Comparison of ENCODE assay signal across 4 fruit fly cellular contexts in genomic region chrX:7222115-7222891, dm6.
TF ChIP-seq lines count a peak whose summit lies in the region.

No protein-coding gene starts in this region.

- TF ChIP-seq CTCF in whole organism, embryonic (GFP tag; optimal IDR thresholded peaks at IDR 0.05; lab: Kevin White, UChicago), result no peak

TF ChIP-seq in whole organism, embryonic, 481 proteins besides CTCF, POLR2A, EP300 and RAD21 (continues in another document):
- peak; percentile 40 for TF ChIP-seq gem (tag; optimal IDR thresholded peaks at IDR 0.05; lab: Kevin White, UChicago)
- TF ChIP-seq vvl (GFP tag; IDR thresholded peaks at IDR 0.05; lab: Robert Waterston, UW), result peak; percentile 50; the same call in 1 of the 2 replicates
- TF ChIP-seq zfh1 (GFP tag; IDR thresholded peaks at IDR 0.05; lab: Robert Waterston, UW), result peak; percentile 47; the same call in 1 of the 3 replicates
- TF ChIP-seq nom (GFP tag; optimal IDR thresholded peaks at IDR 0.05; lab: Kevin White, UChicago), result peak; percentile 38
- peak; percentile 11 for TF ChIP-seq CG17829 (tag; optimal IDR thresholded peaks at IDR 0.05; lab: Kevin White, UChicago)
- TF ChIP-seq CG17328 (GFP tag; IDR thresholded peaks at IDR 0.05; lab: Robert Waterston, UW), result peak; percentile 43; the same call in 1 of the 2 replicates
- 0 out of 2 replicates have a peak, but pooled peaks have one; percentile 39 for TF ChIP-seq CG4404 (GFP tag; IDR thresholded peaks at IDR 0.05; lab: Robert Waterston, UW)
- no peak for TF ChIP-seq BtbVII (GFP tag; optimal IDR thresholded peaks at IDR 0.05; lab: Kevin White, UChicago)
- no peak for TF ChIP-seq maf-S (GFP tag; optimal IDR thresholded peaks at IDR 0.05; lab: Kevin White, UChicago)
- peak; percentile 3 for TF ChIP-seq trem (tag; optimal IDR thresholded peaks at IDR 0.05; lab: Kevin White, UChicago)
- peak; percentile 33 for TF ChIP-seq CG10979 (tag; optimal IDR thresholded peaks at IDR 0.05; lab: Kevin White, UChicago)
- no peak for TF ChIP-seq CG17385 (GFP tag; optimal IDR thresholded peaks at IDR 0.05; lab: Kevin White, UChicago)
- peak; percentile 22 for TF ChIP-seq nmo (GFP tag; optimal IDR thresholded peaks at IDR 0.05; lab: Kevin White, UChicago)
- TF ChIP-seq prd (optimal IDR thresholded peaks at IDR 0.05; lab: Kevin White, UChicago), result no peak
- peak; percentile 41; the same call in 1 of the 3 replicates for TF ChIP-seq prd (GFP tag; IDR thresholded peaks at IDR 0.05; lab: Robert Waterston, UW)
- TF ChIP-seq CG6765 (GFP tag; optimal IDR thresholded peaks at IDR 0.05; lab: Kevin White, UChicago), result no peak
- peak; percentile 5 for TF ChIP-seq zen (tag; optimal IDR thresholded peaks at IDR 0.05; lab: Kevin White, UChicago)
- TF ChIP-seq CG2712 (tag; optimal IDR thresholded peaks at IDR 0.05; lab: Kevin White, UChicago), result peak; percentile 46
- no peak for TF ChIP-seq sna (GFP tag; IDR thresholded peaks at IDR 0.05; lab: Robert Waterston, UW; ENCODE audit: partially characterized antibody)
- peak; percentile 25; the same call in 1 of the 3 replicates for TF ChIP-seq row (GFP tag; IDR thresholded peaks at IDR 0.05; lab: Robert Waterston, UW)
- TF ChIP-seq Xbp1 (GFP tag; optimal IDR thresholded peaks at IDR 0.05; lab: Kevin White, UChicago), result peak; percentile 7

TF ChIP-seq in whole organism, prepupa, 60 proteins besides CTCF, POLR2A, EP300 and RAD21 (continues in another document):
- TF ChIP-seq dac (GFP tag; optimal IDR thresholded peaks at IDR 0.05; lab: Kevin White, UChicago) (no peak), Eip93F (GFP tag; optimal IDR thresholded peaks at IDR 0.05; lab: Kevin White, UChicago) (no peak), Blimp-1 (GFP tag; optimal IDR thresholded peaks at IDR 0.05; lab: Kevin White, UChicago) (no peak), svp (GFP tag; lab: Kevin White, UChicago) (peak; percentile 58), CG9139 (GFP tag; optimal IDR thresholded peaks at IDR 0.05; lab: Kevin White, UChicago) (peak; percentile 52), salr (GFP tag; optimal IDR thresholded peaks at IDR 0.05; lab: Kevin White, UChicago) (no peak), CG31627 (GFP tag; optimal IDR thresholded peaks at IDR 0.05; lab: Kevin White, UChicago) (peak; percentile 8), Sox102F (GFP tag; optimal IDR thresholded peaks at IDR 0.05; lab: Kevin White, UChicago) (no peak), Smox (GFP tag; optimal IDR thresholded peaks at IDR 0.05; lab: Kevin White, UChicago) (no peak), Hr39 (GFP tag; optimal IDR thresholded peaks at IDR 0.05; lab: Kevin White, UChicago) (peak; percentile 17), Lpt (GFP tag; optimal IDR thresholded peaks at IDR 0.05; lab: Kevin White, UChicago) (no peak), CG6276 (GFP tag; optimal IDR thresholded peaks at IDR 0.05; lab: Kevin White, UChicago) (no peak), CG3919 (GFP tag; optimal IDR thresholded peaks at IDR 0.05; lab: Kevin White, UChicago) (peak; percentile 59), CG1621 (tag; optimal IDR thresholded peaks at IDR 0.05; lab: Kevin White, UChicago) (peak; percentile 38), topi (GFP tag; optimal IDR thresholded peaks at IDR 0.05; lab: Kevin White, UChicago) (peak; percentile 34), CG6792 (GFP tag; optimal IDR thresholded peaks at IDR 0.05; lab: Kevin White, UChicago) (peak; percentile 26), CG8632 (GFP tag; optimal IDR thresholded peaks at IDR 0.05; lab: Kevin White, UChicago) (peak; percentile 40), Ets96B (tag; optimal IDR thresholded peaks at IDR 0.05; lab: Kevin White, UChicago) (peak; percentile 65), Sox14 (GFP tag; optimal IDR thresholded peaks at IDR 0.05; lab: Kevin White, UChicago) (peak; percentile 30), vri (GFP tag; optimal IDR thresholded peaks at IDR 0.05; lab: Kevin White, UChicago) (no peak), CG6163 (GFP tag; IDR thresholded peaks at IDR 0.05; lab: Robert Waterston, UW) (peak; percentile 54; the same call in 2 of the 3 replicates), fd85E (GFP tag; optimal IDR thresholded peaks at IDR 0.05; lab: Kevin White, UChicago) (no peak), CG10631 (GFP tag; optimal IDR thresholded peaks at IDR 0.05; lab: Kevin White, UChicago) (peak; percentile 61), CG6808 (GFP tag; optimal IDR thresholded peaks at IDR 0.05; lab: Kevin White, UChicago) (peak; percentile 57)

TF ChIP-seq in whole organism, pupa, 21 proteins besides CTCF, POLR2A, EP300 and RAD21:
- no peak for TF ChIP-seq CG32121 (GFP tag; IDR thresholded peaks at IDR 0.05; lab: Robert Waterston, UW)
- TF ChIP-seq EcR (GFP tag; optimal IDR thresholded peaks at IDR 0.05; lab: Kevin White, UChicago), result no peak
- peak; percentile 52 for TF ChIP-seq CG34367 (tag; optimal IDR thresholded peaks at IDR 0.05; lab: Kevin White, UChicago)
- no peak for TF ChIP-seq CG10348 (GFP tag; IDR thresholded peaks at IDR 0.05; lab: Robert Waterston, UW)
- peak; percentile 59 for TF ChIP-seq CG17806 (tag; optimal IDR thresholded peaks at IDR 0.05; lab: Kevin White, UChicago)
- peak; percentile 73 for TF ChIP-seq CG15710 (tag; optimal IDR thresholded peaks at IDR 0.05; lab: Kevin White, UChicago)
- TF ChIP-seq gl (tag; optimal IDR thresholded peaks at IDR 0.05; lab: Kevin White, UChicago), result peak; percentile 7
- peak; percentile 73 for TF ChIP-seq CG8159 (tag; optimal IDR thresholded peaks at IDR 0.05; lab: Kevin White, UChicago)
- TF ChIP-seq CG9948 (tag; optimal IDR thresholded peaks at IDR 0.05; lab: Kevin White, UChicago), result peak; percentile 58
- TF ChIP-seq Pif1B (GFP tag; optimal IDR thresholded peaks at IDR 0.05; lab: Kevin White, UChicago), result no peak
- no peak for TF ChIP-seq D1 (tag; optimal IDR thresholded peaks at IDR 0.05; lab: Kevin White, UChicago)
- TF ChIP-seq CG14655 (GFP tag; optimal IDR thresholded peaks at IDR 0.05; lab: Kevin White, UChicago), result peak; percentile 48
- 0 out of 2 replicates have a peak, but pooled peaks have one; percentile 24 for TF ChIP-seq CG12605 (GFP tag; IDR thresholded peaks at IDR 0.05; lab: Robert Waterston, UW)
- TF ChIP-seq Pif1A (GFP tag; optimal IDR thresholded peaks at IDR 0.05; lab: Kevin White, UChicago), result peak; percentile 47
- peak; percentile 4 for TF ChIP-seq CG8301 (tag; optimal IDR thresholded peaks at IDR 0.05; lab: Kevin White, UChicago)
- TF ChIP-seq CG13204 (GFP tag; optimal IDR thresholded peaks at IDR 0.05; lab: Kevin White, UChicago), result peak; percentile 35
- TF ChIP-seq CG4496 (GFP tag; IDR thresholded peaks at IDR 0.05; lab: Robert Waterston, UW), result no peak

TF ChIP-seq in whole organism, wandering third instar larva, 38 proteins besides CTCF, POLR2A, EP300 and RAD21:
- TF ChIP-seq Hr83 (GFP tag; optimal IDR thresholded peaks at IDR 0.05; lab: Kevin White, UChicago; ENCODE audit: poor library complexity, severe bottlenecking) (no peak), fru (GFP tag; optimal IDR thresholded peaks at IDR 0.05; lab: Kevin White, UChicago) (peak; percentile 23), Hnf4 (GFP tag; optimal IDR thresholded peaks at IDR 0.05; lab: Kevin White, UChicago) (peak; percentile 13)

Comparison
In these comparisons a context has a peak if more than half of its experiments do, and no peak if none do; other contexts are left out.
1. Of the 7 proteins assayed by ChIP-seq in both whole organism, embryonic and whole organism, prepupa: peak only in whole organism, embryonic: Blimp-1 and Sox102F; only in whole organism, prepupa: Hr39; in both: none; in neither: 4.